Fruit fly (Drosophila melanogaster): ENCODE data around the gene RpL13A.
A peak's percentile ranks its signal among the peaks of the same experiment; 100 is the strongest.

RpL13A gene

DNA sequence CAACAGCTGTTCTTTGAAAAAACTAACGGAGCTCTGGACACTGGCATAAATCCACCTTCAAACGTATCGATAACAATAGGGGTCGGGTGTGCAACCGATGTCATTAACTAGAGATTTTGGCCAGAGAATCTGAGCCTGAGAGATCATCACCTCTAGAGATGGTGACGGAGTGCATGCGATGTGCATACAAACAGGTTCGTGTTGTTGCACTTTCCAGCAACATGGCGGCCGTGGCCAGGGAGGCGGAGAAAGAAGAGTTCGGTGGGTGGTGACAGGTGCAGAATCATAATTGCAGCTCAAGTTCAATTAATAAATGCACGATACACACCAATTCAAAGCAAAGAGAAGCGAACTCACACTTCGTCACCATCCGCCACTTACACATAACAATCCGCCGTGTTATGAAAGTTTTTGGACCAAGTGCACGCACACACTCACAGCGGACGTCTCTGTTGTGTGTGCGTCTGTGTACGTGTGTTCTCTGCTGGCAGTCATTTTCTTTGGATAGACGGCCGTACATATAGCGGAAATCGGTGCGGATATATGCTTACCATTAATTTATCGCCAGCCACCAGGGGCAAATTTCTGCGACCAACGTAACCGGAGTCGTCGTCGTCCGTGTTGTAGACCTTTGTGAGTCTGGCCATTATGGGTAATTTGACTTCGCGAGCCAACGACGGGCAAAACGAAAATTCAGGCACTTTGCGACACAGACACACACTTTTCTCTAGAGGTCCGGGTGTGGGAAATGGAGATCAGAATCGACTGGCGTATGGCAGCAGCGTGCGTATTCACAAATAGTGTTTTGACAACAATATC, 34.9 kb downstream of the RpL13A start (continued):
- TF ChIP-seq eve (GFP tag; optimal IDR thresholded peaks at IDR 0.05) (no peak), chinmo (GFP tag; IDR thresholded peaks at IDR 0.05; ENCODE audit: partially characterized antibody) (0 out of 4 replicates have a peak, but pooled peaks have one; percentile 23), CG2129 (GFP tag; IDR thresholded peaks at IDR 0.05; ENCODE audit: partially characterized antibody) (peak; percentile 24; the same call in 1 of the 2 replicates), Opbp (GFP tag; IDR thresholded peaks at IDR 0.05; ENCODE audit: partially characterized antibody) (0 out of 3 replicates have a peak, but pooled peaks have one; percentile 25), Eip74EF (GFP tag; optimal IDR thresholded peaks at IDR 0.05) (peak in 1 of 2 experiments; percentile 15), pan (optimal IDR thresholded peaks at IDR 0.05) (no peak), pan (GFP tag; optimal IDR thresholded peaks at IDR 0.05 in 1 of 2, IDR thresholded peaks at IDR 0.05 in 1 of 2) (peak in 1 of 2 experiments; percentile 19), CG12769 (tag; optimal IDR thresholded peaks at IDR 0.05) (no peak), B-H1 (GFP tag; IDR thresholded peaks at IDR 0.05) (no peak), CG9437 (GFP tag; optimal IDR thresholded peaks at IDR 0.05) (no peak), crp (GFP tag; optimal IDR thresholded peaks at IDR 0.05) (peak in 1 of 2 experiments; percentile 20), ttk (GFP tag; IDR thresholded peaks at IDR 0.05) (0 out of 2 replicates have a peak, but pooled peaks have one; percentile 10), Dbx (GFP tag; IDR thresholded peaks at IDR 0.05) (no peak), YL-1 (GFP tag; optimal IDR thresholded peaks at IDR 0.05) (peak; percentile 76), bbx (GFP tag; IDR thresholded peaks at IDR 0.05; ENCODE audit: partially characterized antibody) (peak; percentile 40), Vsx1 (GFP tag; optimal IDR thresholded peaks at IDR 0.05) (no peak), CG1233 (GFP tag; optimal IDR thresholded peaks at IDR 0.05) (no peak), Antp (GFP tag; optimal IDR thresholded peaks at IDR 0.05) (peak; percentile 3), Myb (GFP tag; optimal IDR thresholded peaks at IDR 0.05) (no peak)

DNA sequence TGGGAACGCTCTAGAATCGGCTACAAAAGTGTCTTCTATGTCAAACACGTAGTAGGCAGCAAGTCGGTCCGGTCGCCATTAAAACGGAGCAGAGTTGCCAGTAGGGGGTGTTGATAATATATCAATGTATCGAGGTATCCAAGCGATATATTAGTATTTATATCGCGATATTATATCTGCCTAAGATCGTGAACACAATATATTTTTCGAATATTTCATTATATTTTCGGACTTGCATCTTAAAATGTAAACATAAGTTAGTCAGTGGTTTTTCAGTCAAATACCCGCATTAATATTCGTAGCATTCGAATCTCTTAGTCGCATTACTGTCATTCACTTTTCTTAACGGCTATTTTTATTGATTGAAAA, 35.5 kb downstream of the RpL13A start, which contains the start of gene CG2182:
TSS of gene CG2182 (minus strand) at position 84 of the 369 bp plus-strand sequence.
- TF ChIP-seq CG1792 (GFP tag; optimal IDR thresholded peaks at IDR 0.05) (peak; percentile 8), slbo (GFP tag; IDR thresholded peaks at IDR 0.05) (peak; percentile 23), bbx (GFP tag; IDR thresholded peaks at IDR 0.05; ENCODE audit: partially characterized antibody) (peak; percentile 90), Rfx (GFP tag; IDR thresholded peaks at IDR 0.05) (peak; percentile 52), pan (optimal IDR thresholded peaks at IDR 0.05) (no peak), pan (GFP tag; optimal IDR thresholded peaks at IDR 0.05 in 1 of 2, IDR thresholded peaks at IDR 0.05 in 1 of 2) (no peak), CG14860 (GFP tag; IDR thresholded peaks at IDR 0.05; ENCODE audit: partially characterized antibody) (peak; percentile 43), zen2 (GFP tag; IDR thresholded peaks at IDR 0.05; ENCODE audit: partially characterized antibody) (peak; percentile 47; the same call in 2 of the 3 replicates), CG1529 (GFP tag; optimal IDR thresholded peaks at IDR 0.05) (no peak), CG11085 (GFP tag; IDR thresholded peaks at IDR 0.05) (no peak), Opbp (GFP tag; IDR thresholded peaks at IDR 0.05; ENCODE audit: partially characterized antibody) (peak; percentile 92), Pdp1 (GFP tag; optimal IDR thresholded peaks at IDR 0.05) (peak in 1 of 2 experiments; percentile 33), MBD-R2 (GFP tag; IDR thresholded peaks at IDR 0.05) (0 out of 2 replicates have a peak, but pooled peaks have one; percentile 10), Myb (GFP tag; optimal IDR thresholded peaks at IDR 0.05) (peak; percentile 28), pzg (GFP tag; optimal IDR thresholded peaks at IDR 0.05) (peak; percentile 39), CG9215 (GFP tag; IDR thresholded peaks at IDR 0.05) (no peak), gfzf (GFP tag; optimal IDR thresholded peaks at IDR 0.05) (peak; percentile 19), hb (GFP tag; IDR thresholded peaks at IDR 0.05; ENCODE audit: partially characterized antibody) (peak; percentile 55), CG2129 (GFP tag; IDR thresholded peaks at IDR 0.05; ENCODE audit: partially characterized antibody) (peak; percentile 39; the same call in 1 of the 2 replicates), CG18599 (GFP tag; optimal IDR thresholded peaks at IDR 0.05) (peak; percentile 18), row (GFP tag; IDR thresholded peaks at IDR 0.05) (peak; percentile 74), Dref (GFP tag; IDR thresholded peaks at IDR 0.05) (peak; percentile 56), phol (tag; optimal IDR thresholded peaks at IDR 0.05) (peak; percentile 90), CG6791 (GFP tag; IDR thresholded peaks at IDR 0.05; ENCODE audit: partially characterized antibody) (peak; percentile 86), dpn (GFP tag; optimal IDR thresholded peaks at IDR 0.05) (peak in 1 of 2 experiments; percentile 1), trem (tag; optimal IDR thresholded peaks at IDR 0.05) (peak; percentile 33), hbn (GFP tag; IDR thresholded peaks at IDR 0.05; ENCODE audit: partially characterized antibody) (peak; percentile 14), amos (GFP tag; IDR thresholded peaks at IDR 0.05; ENCODE audit: partially characterized antibody) (peak; percentile 86), CG16813 (GFP tag; IDR thresholded peaks at IDR 0.05; ENCODE audit: partially characterized antibody) (peak; percentile 50), Abd-B (GFP tag; optimal IDR thresholded peaks at IDR 0.05) (no peak), CG11504 (tag; optimal IDR thresholded peaks at IDR 0.05) (no peak)

Data from whole organism, embryonic.